Fruit fly (Drosophila melanogaster) whole organism, embryonic: ENCODE measurements around the gene CG43407.

ENCODE experiments used
- Abd-B ChIP-seq: fragments of 200-800 bp; sonication (Bioruptor generic); optimal IDR thresholded peaks from 2 replicates; lab custom pipeline; 2018; ENCODE audit warnings: missing biosample characterization, mild to moderate bottlenecking, missing genetic modification characterization, moderate library complexity
- Bdp1 ChIP-seq: fragments of 200-800 bp; sonication (Bioruptor generic); optimal IDR thresholded peaks from 3 replicates; lab custom pipeline; 2016; ENCODE audit warnings: missing biosample characterization, missing genetic modification characterization
- CG10565 ChIP-seq: fragments of 200-800 bp; sonication (Bioruptor generic); optimal IDR thresholded peaks from 3 replicates; lab custom pipeline; 2016; ENCODE audit warnings: missing biosample characterization, mild to moderate bottlenecking, missing genetic modification characterization
- CG11093 ChIP-seq: fragments of 200-800 bp; sonication (Bioruptor generic); IDR thresholded peaks from 3 replicates; pipeline ENCODE4 v1.3.6; 2022; ENCODE audit warnings: missing biosample characterization, missing genetic modification characterization
- CG11695 ChIP-seq: fragments of 200-800 bp; sonication (Bioruptor generic); IDR thresholded peaks from 3 replicates; pipeline ENCODE4 v1.3.6; 2022; ENCODE audit warnings: missing biosample characterization, missing genetic modification characterization
- CG11696 ChIP-seq: fragments of 200-800 bp; sonication (Bioruptor generic); IDR thresholded peaks from 2 replicates; pipeline ENCODE4 v1.3.6; 2022; ENCODE audit warnings: missing biosample characterization, missing genetic modification characterization
- CG11723 ChIP-seq: fragments of 200-800 bp; sonication (Bioruptor generic); optimal IDR thresholded peaks from 2 replicates; lab custom pipeline; 2017; ENCODE audit warnings: missing biosample characterization, mild to moderate bottlenecking, missing genetic modification characterization
- CG12236 ChIP-seq: fragments of 200-800 bp; sonication (Bioruptor generic); optimal IDR thresholded peaks from 2 replicates; lab custom pipeline; 2016; ENCODE audit warnings: missing biosample characterization, missing genetic modification characterization
- CG12769 ChIP-seq: fragments of 200-800 bp; sonication (Bioruptor generic); optimal IDR thresholded peaks from 2 replicates; lab custom pipeline; 2019; ENCODE audit warnings: missing biosample characterization, mild to moderate bottlenecking, missing genetic modification characterization, moderate library complexity
- CG14710 ChIP-seq: fragments of 200-800 bp; sonication (Bioruptor generic); optimal IDR thresholded peaks from 3 replicates; lab custom pipeline; 2019; ENCODE audit warnings: missing biosample characterization, mild to moderate bottlenecking, missing genetic modification characterization, moderate library complexity
- CG1529 ChIP-seq: fragments of 200-800 bp; sonication (Bioruptor generic); optimal IDR thresholded peaks from 3 replicates; lab custom pipeline; 2018; ENCODE audit warnings: missing biosample characterization, missing genetic modification characterization
- CG17385 ChIP-seq: fragments of 200-800 bp; sonication (Bioruptor generic); optimal IDR thresholded peaks from 3 replicates; lab custom pipeline; 2018; ENCODE audit warnings: missing biosample characterization, mild to moderate bottlenecking, missing genetic modification characterization
- CG18619 ChIP-seq: fragments of 200-800 bp; sonication (Bioruptor generic); optimal IDR thresholded peaks from 3 replicates; lab custom pipeline; 2017; ENCODE audit warnings: missing biosample characterization, mild to moderate bottlenecking, missing genetic modification characterization
- CG2120 ChIP-seq: fragments of 200-800 bp; sonication (Bioruptor generic); optimal IDR thresholded peaks from 3 replicates; lab custom pipeline; 2016; ENCODE audit warnings: missing biosample characterization, missing genetic modification characterization
- CG2678 ChIP-seq: fragments of 200-800 bp; sonication (Bioruptor generic); optimal IDR thresholded peaks from 3 replicates; lab custom pipeline; 2019; ENCODE audit warnings: missing biosample characterization, mild to moderate bottlenecking, missing genetic modification characterization, moderate library complexity
- CG2712 ChIP-seq: fragments of 200-800 bp; optimal IDR thresholded peaks from 3 replicates; lab custom pipeline; 2019; ENCODE audit warnings: missing biosample characterization, mild to moderate bottlenecking, missing genetic modification characterization, moderate library complexity
- CG9437 ChIP-seq: fragments of 200-800 bp; sonication (Bioruptor generic); optimal IDR thresholded peaks from 2 replicates; lab custom pipeline; 2018; ENCODE audit warnings: missing biosample characterization, mild to moderate bottlenecking, missing genetic modification characterization
- D ChIP-seq, 2 experiments: fragments of 200-800 bp in 1 of 2; fragments of >200 bp in 1 of 2; sonication (Bioruptor generic) in 1 of 2; optimal IDR thresholded peaks; 2 replicates in 1 of 2; 3 replicates in 1 of 2; lab custom pipeline; 2017; ENCODE audit warnings: mild to moderate bottlenecking in 1 of 2, missing biosample characterization in 1 of 2, missing genetic modification characterization in 1 of 2, missing genetic modification reagents in 1 of 2
- ERR ChIP-seq: fragments of 200-800 bp; sonication (Bioruptor generic); optimal IDR thresholded peaks from 2 replicates; lab custom pipeline; 2016; ENCODE audit warnings: missing biosample characterization, missing genetic modification characterization
- HLH54F ChIP-seq: fragments of 200-800 bp; sonication (Bioruptor generic); optimal IDR thresholded peaks from 3 replicates; lab custom pipeline; 2016; ENCODE audit warnings: missing biosample characterization, missing genetic modification characterization
- HmgD ChIP-seq: fragments of 200-800 bp; sonication (Bioruptor generic); optimal IDR thresholded peaks from 3 replicates; lab custom pipeline; 2016; ENCODE audit warnings: missing biosample characterization, missing genetic modification characterization
- Hr3 ChIP-seq: fragments of 200-800 bp; sonication (Bioruptor generic); optimal IDR thresholded peaks from 3 replicates; lab custom pipeline; 2016; ENCODE audit warnings: missing biosample characterization, missing genetic modification characterization
- Lhr ChIP-seq: fragments of 200-800 bp; sonication (Bioruptor generic); optimal IDR thresholded peaks from 3 replicates; lab custom pipeline; 2017; ENCODE audit warnings: mild to moderate bottlenecking, missing biosample characterization, missing genetic modification reagents, missing genetic modification characterization
- NC2α ChIP-seq: fragments of 200-800 bp; sonication (Bioruptor generic); optimal IDR thresholded peaks from 2 replicates; lab custom pipeline; 2016; ENCODE audit warnings: missing biosample characterization, missing genetic modification characterization
- Sox102F ChIP-seq: fragments of 200-800 bp; sonication (Bioruptor generic); optimal IDR thresholded peaks from 2 replicates; lab custom pipeline; 2018; ENCODE audit warnings: missing biosample characterization, mild to moderate bottlenecking, missing genetic modification characterization, moderate library complexity
- Spps ChIP-seq: fragments of 200-800 bp; sonication (Bioruptor generic); optimal IDR thresholded peaks from 2 replicates; lab custom pipeline; 2018; ENCODE audit warnings: missing biosample characterization, mild to moderate bottlenecking, missing genetic modification characterization
- Ssrp ChIP-seq: fragments of 200-800 bp; sonication (Bioruptor generic); optimal IDR thresholded peaks from 2 replicates; lab custom pipeline; 2018; ENCODE audit warnings: missing biosample characterization, mild to moderate bottlenecking, missing genetic modification characterization, moderate library complexity
- Stat92E ChIP-seq, 3 experiments: fragments of >200 bp in 2 of 3; fragments of 200-800 bp in 1 of 3; sonication (Bioruptor generic) in 1 of 3; optimal IDR thresholded peaks; 2 replicates each; lab custom pipeline; 2017 to 2019; ENCODE audit warnings: missing biosample characterization in 3 of 3, missing genetic modification characterization in 3 of 3, mild to moderate bottlenecking in 1 of 3, moderate library complexity in 1 of 3
- Xbp1 ChIP-seq: fragments of 200-800 bp; sonication (Bioruptor generic); optimal IDR thresholded peaks from 3 replicates; lab custom pipeline; 2016; ENCODE audit warnings: missing biosample characterization, mild to moderate bottlenecking, missing genetic modification characterization
- bab2 ChIP-seq: fragments of 200-800 bp; sonication (Bioruptor generic); optimal IDR thresholded peaks from 2 replicates; lab custom pipeline; 2016; ENCODE audit warnings: missing biosample characterization, missing genetic modification characterization
- btn ChIP-seq: fragments of 200-800 bp; sonication (Bioruptor generic); optimal IDR thresholded peaks from 2 replicates; lab custom pipeline; 2016; ENCODE audit warnings: missing biosample characterization, missing genetic modification characterization
- exex ChIP-seq: fragments of 200-800 bp; sonication (Bioruptor generic); optimal IDR thresholded peaks from 4 replicates; lab custom pipeline; 2018; ENCODE audit warnings: missing biosample characterization, mild to moderate bottlenecking, missing genetic modification characterization, moderate library complexity
- fd102C ChIP-seq: fragments of 200-800 bp; sonication (Bioruptor generic); optimal IDR thresholded peaks from 2 replicates; lab custom pipeline; 2018; ENCODE audit warnings: missing biosample characterization, mild to moderate bottlenecking, missing genetic modification characterization, moderate library complexity
- gce ChIP-seq: fragments of 200-800 bp; sonication (Bioruptor generic); IDR thresholded peaks from 3 replicates; pipeline ENCODE4 v1.3.6; 2022; ENCODE audit warnings: missing biosample characterization, missing genetic modification characterization
- gfzf ChIP-seq: fragments of 200-800 bp; sonication (Bioruptor generic); optimal IDR thresholded peaks from 2 replicates; lab custom pipeline; 2016; ENCODE audit warnings: missing biosample characterization, mild to moderate bottlenecking, missing genetic modification characterization, moderate library complexity
- grau ChIP-seq: fragments of 200-800 bp; optimal IDR thresholded peaks from 3 replicates; lab custom pipeline; 2019; ENCODE audit warnings: missing biosample characterization, mild to moderate bottlenecking, missing genetic modification characterization, moderate library complexity
- gro ChIP-seq: fragments of 200-800 bp; sonication (Bioruptor generic); optimal IDR thresholded peaks from 2 replicates; lab custom pipeline; 2016; ENCODE audit warnings: missing biosample characterization, missing genetic modification characterization
- gt ChIP-seq: fragments of 200-800 bp; sonication (Bioruptor generic); IDR thresholded peaks from 2 replicates; pipeline ENCODE4 v1.3.6; 2022; ENCODE audit warnings: missing biosample characterization, missing genetic modification characterization
- her ChIP-seq: fragments of 200-800 bp; sonication (Bioruptor generic); optimal IDR thresholded peaks from 2 replicates; lab custom pipeline; 2016; ENCODE audit warnings: missing biosample characterization, missing genetic modification characterization
- hkb ChIP-seq, 2 experiments: fragments of 200-800 bp in 1 of 2; fragments of >200 bp in 1 of 2; sonication (Bioruptor generic) in 1 of 2; IDR thresholded peaks in 1 of 2; optimal IDR thresholded peaks in 1 of 2; 2 replicates each; pipeline versions ENCODE4 v1.3.6 to Lab custom; 2017 to 2022; ENCODE audit warnings: missing biosample characterization in 1 of 2, missing genetic modification characterization in 1 of 2
- hth ChIP-seq: fragments of >200 bp; optimal IDR thresholded peaks from 2 replicates; lab custom pipeline; 2017; ENCODE audit warnings: inconsistent platforms
- knrl ChIP-seq: fragments of 200-800 bp; sonication (Bioruptor generic); IDR thresholded peaks from 3 replicates; pipeline ENCODE4 v1.3.6; 2022; ENCODE audit warnings: missing biosample characterization, missing genetic modification characterization; ENCODE audit not compliant: partially characterized antibody
- lbe ChIP-seq: fragments of 200-800 bp; sonication (Bioruptor generic); optimal IDR thresholded peaks from 2 replicates; lab custom pipeline; 2016; ENCODE audit warnings: missing biosample characterization, mild to moderate bottlenecking, missing genetic modification characterization
- nom ChIP-seq: fragments of 200-800 bp; sonication (Bioruptor generic); optimal IDR thresholded peaks from 2 replicates; lab custom pipeline; 2017; ENCODE audit warnings: missing biosample characterization, missing genetic modification characterization, mild to moderate bottlenecking, moderate library complexity, missing genetic modification reagents
- oc ChIP-seq: fragments of 200-800 bp; sonication (Bioruptor generic); optimal IDR thresholded peaks from 2 replicates; lab custom pipeline; 2018; ENCODE audit warnings: missing biosample characterization, mild to moderate bottlenecking, missing genetic modification characterization, moderate library complexity
- p53 ChIP-seq: fragments of 200-800 bp; sonication (Bioruptor generic); optimal IDR thresholded peaks from 2 replicates; lab custom pipeline; 2016; ENCODE audit warnings: missing biosample characterization, missing genetic modification characterization
- pan ChIP-seq, 4 experiments: fragments of >200 bp in 3 of 4; fragments of 200-800 bp in 1 of 4; sonication (Bioruptor generic) in 1 of 4; optimal IDR thresholded peaks in 3 of 4; IDR thresholded peaks in 1 of 4; 2 replicates each; pipeline versions ENCODE4 v1.3.6 to Lab custom; 2017 to 2022; ENCODE audit warnings: missing biosample characterization in 2 of 4, missing genetic modification characterization in 2 of 4, mixed read lengths in 1 of 4
- trem ChIP-seq: fragments of 200-800 bp; optimal IDR thresholded peaks from 3 replicates; lab custom pipeline; 2019; ENCODE audit warnings: missing biosample characterization, mild to moderate bottlenecking, missing genetic modification characterization, moderate library complexity
- wor ChIP-seq: fragments of 200-800 bp; sonication (Bioruptor generic); IDR thresholded peaks from 2 replicates; pipeline ENCODE4 v1.3.6; 2022; ENCODE audit warnings: missing biosample characterization, missing genetic modification characterization

CG43407 gene

DNA sequence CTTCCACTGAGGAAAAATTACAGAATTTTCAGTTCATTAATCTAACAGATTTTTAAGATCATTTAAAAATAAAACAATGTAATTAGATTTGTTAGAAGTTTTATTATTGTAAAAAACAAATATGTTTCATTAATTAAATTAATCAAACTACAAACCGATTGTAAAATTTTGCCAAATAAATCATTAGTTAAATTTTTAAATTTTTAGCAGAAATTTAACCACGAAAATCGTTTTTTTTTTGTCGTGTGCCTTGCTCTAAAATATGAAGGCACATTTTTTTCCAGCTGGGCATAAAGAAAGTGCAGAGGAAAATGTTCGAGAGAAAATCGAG is 20.7 kb upstream of the CG43407 start:
- no peak for TF ChIP-seq gt (GFP tag; lab: Robert Waterston, UW)
- TF ChIP-seq bab2 (GFP tag; lab: Kevin White, UChicago) = no peak
- TF ChIP-seq nom = no peak
- no peak for TF ChIP-seq CG11093 (GFP tag; lab: Robert Waterston, UW)
- TF ChIP-seq CG9437 (GFP tag; lab: Kevin White, UChicago) = peak; percentile 45
- peak; percentile 47 for TF ChIP-seq Spps
- TF ChIP-seq CG11696 (GFP tag; lab: Robert Waterston, UW) = no peak
- TF ChIP-seq exex (tag; lab: Kevin White, UChicago) = no peak
- no peak for TF ChIP-seq HmgD (GFP tag; lab: Kevin White, UChicago)
- TF ChIP-seq CG18619 = peak; percentile 1
- no peak for TF ChIP-seq CG11723 (GFP tag; lab: Kevin White, UChicago)
- no peak for TF ChIP-seq CG2120 (GFP tag; lab: Kevin White, UChicago)
- no peak for TF ChIP-seq gce (GFP tag; lab: Robert Waterston, UW)
- TF ChIP-seq CG12769 = no peak
- no peak for TF ChIP-seq gfzf
- no peak for TF ChIP-seq HLH54F (GFP tag; lab: Kevin White, UChicago)
- no peak for TF ChIP-seq ERR (GFP tag; lab: Kevin White, UChicago)
- TF ChIP-seq Lhr (GFP tag; lab: Kevin White, UChicago) = no peak
- no peak for TF ChIP-seq btn (GFP tag; lab: Kevin White, UChicago)
- TF ChIP-seq grau (tag; lab: Kevin White, UChicago) = peak; percentile 52
- peak; percentile 81 for TF ChIP-seq CG2712
- no peak for TF ChIP-seq hkb (optimal IDR thresholded peaks at IDR 0.05; lab: Kevin White, UChicago)
- peak; percentile 26; the same call in 1 of the 2 replicates for TF ChIP-seq hkb (GFP tag; IDR thresholded peaks at IDR 0.05; lab: Robert Waterston, UW)
- peak; percentile 73 for TF ChIP-seq CG2678 (tag; lab: Kevin White, UChicago)
- peak; percentile 34 for TF ChIP-seq Xbp1 (GFP tag; lab: Kevin White, UChicago)
- no peak for TF ChIP-seq lbe (GFP tag; lab: Kevin White, UChicago)
- peak; percentile 34 for TF ChIP-seq Abd-B (GFP tag; lab: Kevin White, UChicago)
- no peak for TF ChIP-seq gro (GFP tag; lab: Kevin White, UChicago)
- TF ChIP-seq CG1529 (GFP tag; lab: Kevin White, UChicago) = peak; percentile 21
- TF ChIP-seq Ssrp (tag; lab: Kevin White, UChicago) = peak; percentile 74
- peak; percentile 46 for TF ChIP-seq trem (tag; lab: Kevin White, UChicago)
- TF ChIP-seq knrl (GFP tag; lab: Robert Waterston, UW) = no peak
- TF ChIP-seq Sox102F = peak; percentile 85
- TF ChIP-seq CG14710 (tag; lab: Kevin White, UChicago) = peak; percentile 62
- no peak for TF ChIP-seq p53
- no peak for TF ChIP-seq D (optimal IDR thresholded peaks at IDR 0.05; lab: Kevin White, UChicago)
- TF ChIP-seq D (GFP tag; optimal IDR thresholded peaks at IDR 0.05; lab: Kevin White, UChicago) = peak; percentile 49
- TF ChIP-seq NC2α = no peak
- TF ChIP-seq Stat92E (GFP tag; optimal IDR thresholded peaks at IDR 0.05; lab: Kevin White, UChicago) = peak in 1 of 3 experiments; percentile 5
- TF ChIP-seq Hr3 (GFP tag; lab: Kevin White, UChicago) = peak; percentile 25
- no peak for TF ChIP-seq CG10565 (GFP tag; lab: Kevin White, UChicago)
- no peak for TF ChIP-seq CG12236 (GFP tag; lab: Kevin White, UChicago)
- peak; percentile 43 for TF ChIP-seq CG17385 (GFP tag; lab: Kevin White, UChicago)
- TF ChIP-seq pan (optimal IDR thresholded peaks at IDR 0.05; lab: Kevin White, UChicago) = no peak
- TF ChIP-seq pan (GFP tag; optimal IDR thresholded peaks at IDR 0.05 in 1 of 2, IDR thresholded peaks at IDR 0.05 in 1 of 2) = peak in 1 of 2 experiments; percentile 39
- TF ChIP-seq fd102C (GFP tag; lab: Kevin White, UChicago) = no peak
- 0 out of 3 replicates have a peak, but pooled peaks have one; percentile 9 for TF ChIP-seq CG11695 (GFP tag; lab: Robert Waterston, UW)
- TF ChIP-seq Bdp1 (GFP tag; lab: Kevin White, UChicago) = no peak
- TF ChIP-seq oc (tag; lab: Kevin White, UChicago) = peak; percentile 39
- TF ChIP-seq hth = no peak
- no peak for TF ChIP-seq wor
- TF ChIP-seq her (GFP tag; lab: Kevin White, UChicago) = no peak
